Fruit fly (Drosophila melanogaster) whole organism, embryonic: ENCODE measurements around the gene CG31267.

Source experiments
- Adf1 ChIP-seq: fragments of 200-800 bp; sonication (Bioruptor generic); IDR thresholded peaks from 2 replicates; pipeline ENCODE4 v1.3.6; 2022; ENCODE audit warnings: missing biosample characterization, missing genetic modification characterization
- CG10543 ChIP-seq: fragments of 200-800 bp; sonication (Bioruptor generic); optimal IDR thresholded peaks from 3 replicates; lab custom pipeline; 2017; ENCODE audit warnings: missing biosample characterization, mild to moderate bottlenecking, missing genetic modification characterization, moderate library complexity
- CG10959 ChIP-seq: fragments of 200-800 bp; sonication (Bioruptor generic); IDR thresholded peaks from 2 replicates; pipeline ENCODE4 v1.3.6; 2022; ENCODE audit warnings: missing biosample characterization, missing genetic modification characterization
- CG12391 ChIP-seq: fragments of 200-800 bp; sonication (Bioruptor generic); optimal IDR thresholded peaks from 3 replicates; lab custom pipeline; 2018; ENCODE audit warnings: missing biosample characterization, mild to moderate bottlenecking, missing genetic modification characterization, moderate library complexity
- CG12744 ChIP-seq: fragments of 200-800 bp; sonication (Bioruptor generic); optimal IDR thresholded peaks from 2 replicates; lab custom pipeline; 2016; ENCODE audit warnings: missing biosample characterization, missing genetic modification characterization
- CG13287 ChIP-seq: fragments of 200-800 bp; sonication (Bioruptor generic); IDR thresholded peaks from 2 replicates; pipeline ENCODE4 v1.3.6; 2022; ENCODE audit warnings: missing biosample characterization, missing genetic modification characterization; ENCODE audit not compliant: partially characterized antibody
- CG13775 ChIP-seq: fragments of 200-800 bp; sonication (Bioruptor generic); optimal IDR thresholded peaks from 3 replicates; lab custom pipeline; 2017; ENCODE audit warnings: missing biosample characterization, mild to moderate bottlenecking, missing genetic modification characterization
- CG14441 ChIP-seq: fragments of 200-800 bp; sonication (Bioruptor generic); IDR thresholded peaks from 2 replicates; pipeline ENCODE4 v1.3.6; 2022; ENCODE audit warnings: missing biosample characterization, missing genetic modification characterization
- CG15696 ChIP-seq: fragments of 200-800 bp; sonication (Bioruptor generic); optimal IDR thresholded peaks from 2 replicates; lab custom pipeline; 2019; ENCODE audit warnings: missing biosample characterization, mild to moderate bottlenecking, missing genetic modification characterization, moderate library complexity
- CG1647 ChIP-seq: fragments of 200-800 bp; sonication (Bioruptor generic); optimal IDR thresholded peaks from 3 replicates; lab custom pipeline; 2016; ENCODE audit warnings: missing biosample characterization, missing genetic modification characterization
- CG17359 ChIP-seq: fragments of 200-800 bp; sonication (Bioruptor generic); optimal IDR thresholded peaks from 3 replicates; lab custom pipeline; 2018; ENCODE audit warnings: missing biosample characterization, mild to moderate bottlenecking, missing genetic modification characterization, moderate library complexity
- CG1832 ChIP-seq: fragments of 200-800 bp; sonication (Bioruptor generic); optimal IDR thresholded peaks from 2 replicates; lab custom pipeline; 2017; ENCODE audit warnings: missing biosample characterization, mild to moderate bottlenecking, missing genetic modification characterization, inconsistent platforms
- CG3163 ChIP-seq: fragments of 200-800 bp; sonication (Bioruptor generic); optimal IDR thresholded peaks from 3 replicates; lab custom pipeline; 2016; ENCODE audit warnings: missing biosample characterization, missing genetic modification characterization
- CG34376 ChIP-seq: fragments of 200-800 bp; sonication (Bioruptor generic); optimal IDR thresholded peaks from 2 replicates; lab custom pipeline; 2018; ENCODE audit warnings: missing biosample characterization, mild to moderate bottlenecking, missing genetic modification characterization
- CG6272 ChIP-seq: fragments of 200-800 bp; sonication (Bioruptor generic); IDR thresholded peaks from 2 replicates; pipeline ENCODE4 v1.3.6; 2022; ENCODE audit warnings: missing biosample characterization, missing genetic modification characterization
- CG7745 ChIP-seq: fragments of 200-800 bp; sonication (Bioruptor generic); optimal IDR thresholded peaks from 2 replicates; lab custom pipeline; 2018; ENCODE audit warnings: missing biosample characterization, mild to moderate bottlenecking, missing genetic modification characterization, moderate library complexity
- CG8359 ChIP-seq: fragments of 200-800 bp; sonication (Bioruptor generic); optimal IDR thresholded peaks from 2 replicates; lab custom pipeline; 2017; ENCODE audit warnings: missing biosample characterization, mild to moderate bottlenecking, missing genetic modification characterization, borderline replicate concordance
- CTCF ChIP-seq: fragments of 200-800 bp; sonication (Bioruptor generic); optimal IDR thresholded peaks from 2 replicates; lab custom pipeline; 2017; ENCODE audit warnings: missing biosample characterization, mild to moderate bottlenecking, missing genetic modification characterization, moderate library complexity
- Deaf1 ChIP-seq: fragments of 200-800 bp; optimal IDR thresholded peaks from 3 replicates; lab custom pipeline; 2019; ENCODE audit warnings: missing biosample characterization, mild to moderate bottlenecking, missing genetic modification characterization, moderate library complexity
- Dek ChIP-seq: fragments of 200-800 bp; sonication (Bioruptor generic); optimal IDR thresholded peaks from 3 replicates; lab custom pipeline; 2019; ENCODE audit warnings: missing biosample characterization, mild to moderate bottlenecking, missing genetic modification characterization, moderate library complexity
- H2.0 ChIP-seq: fragments of 200-800 bp; sonication (Bioruptor generic); IDR thresholded peaks from 2 replicates; pipeline ENCODE4 v1.3.6; 2022; ENCODE audit warnings: missing biosample characterization, missing genetic modification characterization
- HLHmδ ChIP-seq: fragments of 200-800 bp; sonication (Bioruptor generic); optimal IDR thresholded peaks from 2 replicates; lab custom pipeline; 2018; ENCODE audit warnings: missing biosample characterization, mild to moderate bottlenecking, missing genetic modification characterization, moderate library complexity
- HmgZ ChIP-seq: fragments of 200-800 bp; sonication (Bioruptor generic); optimal IDR thresholded peaks from 2 replicates; lab custom pipeline; 2018; ENCODE audit warnings: missing biosample characterization, mild to moderate bottlenecking, missing genetic modification characterization
- Jarid2 ChIP-seq: fragments of 200-800 bp; sonication (Bioruptor generic); optimal IDR thresholded peaks from 3 replicates; lab custom pipeline; 2017; ENCODE audit warnings: mild to moderate bottlenecking, missing biosample characterization, missing genetic modification reagents, missing genetic modification characterization
- Tbp ChIP-seq: fragments of >200 bp; optimal IDR thresholded peaks from 2 replicates; lab custom pipeline; 2018; ENCODE audit warnings: missing biosample characterization, missing genetic modification characterization
- YL-1 ChIP-seq: fragments of 200-800 bp; sonication (Bioruptor generic); optimal IDR thresholded peaks from 3 replicates; lab custom pipeline; 2017; ENCODE audit warnings: missing biosample characterization, mild to moderate bottlenecking, missing genetic modification characterization
- aop ChIP-seq: fragments of 200-800 bp; sonication (Bioruptor generic); IDR thresholded peaks from 2 replicates; pipeline ENCODE4 v1.3.6; 2022; ENCODE audit warnings: missing biosample characterization, missing genetic modification characterization
- ash1 ChIP-seq: fragments of 200-800 bp; sonication (Bioruptor generic); optimal IDR thresholded peaks from 2 replicates; lab custom pipeline; 2018; ENCODE audit warnings: missing biosample characterization, mild to moderate bottlenecking, missing genetic modification characterization
- caup ChIP-seq: fragments of 200-800 bp; sonication (Bioruptor generic); optimal IDR thresholded peaks from 3 replicates; lab custom pipeline; 2017; ENCODE audit warnings: missing biosample characterization, mild to moderate bottlenecking, missing genetic modification characterization, moderate library complexity; ENCODE audit not compliant: severe bottlenecking
- chm ChIP-seq: fragments of 200-800 bp; sonication (Bioruptor generic); IDR thresholded peaks from 2 replicates; pipeline ENCODE4 v1.3.6; 2022; ENCODE audit warnings: missing biosample characterization, missing genetic modification characterization
- ci ChIP-seq: fragments of 200-800 bp; sonication (Bioruptor generic); IDR thresholded peaks from 3 replicates; pipeline ENCODE4 v1.3.6; 2022; ENCODE audit warnings: missing biosample characterization, missing genetic modification characterization
- dpn ChIP-seq, 2 experiments: fragments of 200-800 bp; sonication (Bioruptor generic); optimal IDR thresholded peaks; 3 replicates each; lab custom pipeline; 2016; ENCODE audit warnings: missing biosample characterization in 2 of 2, missing genetic modification characterization in 2 of 2
- ems ChIP-seq: fragments of 200-800 bp; sonication (Bioruptor generic); optimal IDR thresholded peaks from 3 replicates; lab custom pipeline; 2016; ENCODE audit warnings: missing biosample characterization, missing genetic modification characterization
- exex ChIP-seq: fragments of 200-800 bp; sonication (Bioruptor generic); optimal IDR thresholded peaks from 4 replicates; lab custom pipeline; 2018; ENCODE audit warnings: missing biosample characterization, mild to moderate bottlenecking, missing genetic modification characterization, moderate library complexity
- hbn ChIP-seq: fragments of 200-800 bp; sonication (Bioruptor generic); IDR thresholded peaks from 2 replicates; pipeline ENCODE4 v1.3.6; 2022; ENCODE audit warnings: missing biosample characterization, missing genetic modification characterization; ENCODE audit not compliant: partially characterized antibody
- inv ChIP-seq: fragments of 200-800 bp; sonication (Bioruptor generic); IDR thresholded peaks from 2 replicates; pipeline ENCODE4 v1.3.6; 2022; ENCODE audit warnings: missing biosample characterization, missing genetic modification characterization; ENCODE audit not compliant: partially characterized antibody
- klu ChIP-seq: fragments of 200-800 bp; sonication (Bioruptor generic); IDR thresholded peaks from 2 replicates; pipeline ENCODE4 v1.3.6; 2022; ENCODE audit warnings: missing biosample characterization, missing genetic modification characterization
- kni ChIP-seq: fragments of 200-800 bp; sonication (Bioruptor generic); optimal IDR thresholded peaks from 3 replicates; lab custom pipeline; 2017; ENCODE audit warnings: mild to moderate bottlenecking, missing biosample characterization, missing genetic modification reagents, missing genetic modification characterization
- lbe ChIP-seq: fragments of 200-800 bp; sonication (Bioruptor generic); optimal IDR thresholded peaks from 2 replicates; lab custom pipeline; 2016; ENCODE audit warnings: missing biosample characterization, mild to moderate bottlenecking, missing genetic modification characterization
- lov ChIP-seq, 2 experiments: fragments of 200-800 bp in 1 of 2; fragments of >200 bp in 1 of 2; sonication (Bioruptor generic) in 1 of 2; IDR thresholded peaks in 1 of 2; optimal IDR thresholded peaks in 1 of 2; 2 replicates in 1 of 2; 3 replicates in 1 of 2; pipeline versions ENCODE4 v1.3.6 to Lab custom; 2017 to 2022; ENCODE audit warnings: missing biosample characterization in 1 of 2, missing genetic modification characterization in 1 of 2
- peb ChIP-seq: fragments of 200-800 bp; sonication (Bioruptor generic); IDR thresholded peaks from 2 replicates; pipeline ENCODE4 v1.3.6; 2022; ENCODE audit warnings: missing biosample characterization, missing genetic modification characterization
- rib ChIP-seq: fragments of 200-800 bp; sonication (Bioruptor generic); IDR thresholded peaks from 2 replicates; pipeline ENCODE4 v1.3.6; 2022; ENCODE audit warnings: missing biosample characterization, missing genetic modification characterization
- row ChIP-seq: fragments of 200-800 bp; sonication (Bioruptor generic); IDR thresholded peaks from 3 replicates; pipeline ENCODE4 v1.3.6; 2022; ENCODE audit warnings: missing biosample characterization, missing genetic modification characterization
- sd ChIP-seq: fragments of 200-800 bp; sonication (Bioruptor generic); optimal IDR thresholded peaks from 3 replicates; lab custom pipeline; 2018; ENCODE audit warnings: missing biosample characterization, mild to moderate bottlenecking, missing genetic modification characterization, moderate library complexity
- sens ChIP-seq: fragments of 200-800 bp; sonication (Bioruptor generic); peaks from one replicate; lab custom pipeline; 2016; ENCODE audit warnings: missing biosample characterization, missing genetic modification characterization
- sob ChIP-seq: fragments of 200-800 bp; sonication (Bioruptor generic); IDR thresholded peaks from 2 replicates; pipeline ENCODE4 v1.3.6; 2022; ENCODE audit warnings: missing biosample characterization, missing genetic modification characterization
- ttk ChIP-seq: fragments of 200-800 bp; sonication (Bioruptor generic); IDR thresholded peaks from 2 replicates; pipeline ENCODE4 v2.1.2; 2022; ENCODE audit warnings: missing biosample characterization, missing genetic modification characterization
- unc-4 ChIP-seq: fragments of 200-800 bp; sonication (Bioruptor generic); IDR thresholded peaks from 2 replicates; pipeline ENCODE4 v1.3.6; 2022; ENCODE audit warnings: missing biosample characterization, missing genetic modification characterization; ENCODE audit not compliant: partially characterized antibody
- yki ChIP-seq: fragments of >200 bp; optimal IDR thresholded peaks from 3 replicates; lab custom pipeline; 2018
- zfh2 ChIP-seq: fragments of 200-800 bp; sonication (Bioruptor generic); optimal IDR thresholded peaks from 2 replicates; lab custom pipeline; 2016; ENCODE audit warnings: missing biosample characterization, missing genetic modification characterization

CG31267 gene

dm6 chr3R:17118917-17119378, 15.0 kb upstream of the CG31267 start (continued):
- TF ChIP-seq aop (GFP tag; lab: Robert Waterston, UW) = no peak
- no peak for TF ChIP-seq CG12391
- no peak for TF ChIP-seq exex
- peak; percentile 57 for TF ChIP-seq yki (lab: Kevin White, UChicago)
- no peak for TF ChIP-seq CG17359 (tag; lab: Kevin White, UChicago)
- TF ChIP-seq sd (tag; lab: Kevin White, UChicago) = peak; percentile 21
- TF ChIP-seq HLHmδ (GFP tag; lab: Kevin White, UChicago) = no peak
- no peak for TF ChIP-seq ttk
- TF ChIP-seq lov (optimal IDR thresholded peaks at IDR 0.05; lab: Kevin White, UChicago) = no peak
- no peak for TF ChIP-seq lov (GFP tag; IDR thresholded peaks at IDR 0.05; lab: Robert Waterston, UW)
- peak; percentile 50 for TF ChIP-seq CG10543 (GFP tag; lab: Kevin White, UChicago)
- no peak for TF ChIP-seq CG13775 (GFP tag; lab: Kevin White, UChicago)
- peak; percentile 39; the same call in 1 of the 2 replicates for TF ChIP-seq inv (GFP tag; lab: Robert Waterston, UW)
- TF ChIP-seq Adf1 = peak; percentile 22; the same call in 1 of the 2 replicates
- TF ChIP-seq CTCF = peak; percentile 55
- peak; percentile 7 for TF ChIP-seq CG8359 (GFP tag; lab: Kevin White, UChicago)
- no peak for TF ChIP-seq CG1647 (GFP tag; lab: Kevin White, UChicago)
- no peak; the same call in 1 of the 2 replicates for TF ChIP-seq chm
- TF ChIP-seq caup (GFP tag; lab: Kevin White, UChicago) = peak; percentile 15
- peak; percentile 96 for TF ChIP-seq CG3163 (GFP tag; lab: Kevin White, UChicago)
- TF ChIP-seq dpn (GFP tag; optimal IDR thresholded peaks at IDR 0.05; lab: Kevin White, UChicago) = no peak
- no peak for TF ChIP-seq H2.0 (GFP tag; lab: Robert Waterston, UW)
- TF ChIP-seq klu (GFP tag; lab: Robert Waterston, UW) = no peak
- TF ChIP-seq CG10959 = no peak
- TF ChIP-seq rib (GFP tag; lab: Robert Waterston, UW) = peak; percentile 44; the same call in 1 of the 2 replicates
- TF ChIP-seq peb = no peak
- TF ChIP-seq CG13287 (GFP tag; lab: Robert Waterston, UW) = peak; percentile 60
- no peak for TF ChIP-seq Dek
- TF ChIP-seq CG6272 (GFP tag; lab: Robert Waterston, UW) = no peak
- peak; percentile 43 for TF ChIP-seq kni (GFP tag; lab: Kevin White, UChicago)
- no peak for TF ChIP-seq YL-1
- TF ChIP-seq CG1832 (GFP tag; lab: Kevin White, UChicago) = no peak
- peak; percentile 23; the same call in 1 of the 2 replicates for TF ChIP-seq CG14441 (GFP tag; lab: Robert Waterston, UW)
- 0 out of 2 replicates have a peak, but pooled peaks have one; percentile 13 for TF ChIP-seq sob
- peak; percentile 42 for TF ChIP-seq sens
- no peak for TF ChIP-seq CG12744 (GFP tag; lab: Kevin White, UChicago)
- TF ChIP-seq unc-4 (GFP tag; lab: Robert Waterston, UW) = peak; percentile 39; the same call in 1 of the 2 replicates
- no peak for TF ChIP-seq CG15696 (tag; lab: Kevin White, UChicago)
- TF ChIP-seq ash1 = peak; percentile 7
- peak; percentile 48 for TF ChIP-seq CG34376 (GFP tag; lab: Kevin White, UChicago)
- TF ChIP-seq Tbp (GFP tag; lab: Kevin White, UChicago) = no peak
- no peak for TF ChIP-seq row (GFP tag; lab: Robert Waterston, UW)
- TF ChIP-seq Jarid2 (GFP tag; lab: Kevin White, UChicago) = peak; percentile 82
- peak; percentile 48; the same call in 1 of the 2 replicates for TF ChIP-seq hbn (GFP tag; lab: Robert Waterston, UW)
- TF ChIP-seq zfh2 (GFP tag; lab: Kevin White, UChicago) = no peak
- TF ChIP-seq lbe (GFP tag; lab: Kevin White, UChicago) = peak; percentile 62
- TF ChIP-seq CG7745 (tag; lab: Kevin White, UChicago) = peak; percentile 35
- peak; percentile 14 for TF ChIP-seq HmgZ
- TF ChIP-seq ems = no peak
- peak; percentile 85 for TF ChIP-seq Deaf1
- TF ChIP-seq ci (GFP tag; lab: Robert Waterston, UW) = peak; percentile 56; the same call in 1 of the 3 replicates
